Fruit fly (Drosophila melanogaster): ENCODE data around the gene ND-13A.
A peak's percentile ranks its signal among the peaks of the same experiment; 100 is the strongest.

dm6 chr2L:5060952-5061478 lies 39.1 kb downstream of the ND-13A start:
- TF ChIP-seq CG11294 (GFP tag; IDR thresholded peaks at IDR 0.05) (no peak), Sox14 (GFP tag; optimal IDR thresholded peaks at IDR 0.05) (peak; percentile 11), CG6276 (GFP tag; optimal IDR thresholded peaks at IDR 0.05) (no peak), Smox (GFP tag; optimal IDR thresholded peaks at IDR 0.05) (no peak), topi (GFP tag; optimal IDR thresholded peaks at IDR 0.05) (peak; percentile 35), vri (GFP tag; optimal IDR thresholded peaks at IDR 0.05) (peak; percentile 76), Sox102F (GFP tag; optimal IDR thresholded peaks at IDR 0.05) (no peak), CG6792 (GFP tag; optimal IDR thresholded peaks at IDR 0.05) (peak; percentile 13), dsx (GFP tag; optimal IDR thresholded peaks at IDR 0.05; ENCODE audit: poor library complexity, severe bottlenecking) (no peak), Hr38 (GFP tag; optimal IDR thresholded peaks at IDR 0.05) (no peak), pdm3 (GFP tag; optimal IDR thresholded peaks at IDR 0.05) (no peak), CG3032 (tag; optimal IDR thresholded peaks at IDR 0.05) (no peak), net (GFP tag; optimal IDR thresholded peaks at IDR 0.05) (no peak)
